Worm (Caenorhabditis elegans) whole organism, mixed stage, embryonic: Measurements from ENCODE around the gene H05C05.1.

ENCODE experiments used
- ceh-39 ChIP-seq: fragments of 150-350 bp; optimal IDR thresholded peaks from 2 replicates; lab custom pipeline; 2014; ENCODE audit warnings: missing biosample characterization, missing genetic modification characterization
- ceh-43 ChIP-seq: fragments of 200-800 bp; sonication (Bioruptor generic); optimal IDR thresholded peaks from 2 replicates; lab custom pipeline; 2018; ENCODE audit warnings: mild to moderate bottlenecking, missing genetic modification characterization, moderate library complexity, missing compliant biosample characterization
- ces-1 ChIP-seq: fragments of 150-350 bp; optimal IDR thresholded peaks from 2 replicates; lab custom pipeline; 2014; ENCODE audit warnings: missing biosample characterization, missing genetic modification reagents, missing genetic modification characterization
- flh-1 ChIP-seq: fragments of 200-800 bp; sonication (Bioruptor generic); optimal IDR thresholded peaks from 2 replicates; lab custom pipeline; 2018; ENCODE audit warnings: mild to moderate bottlenecking, missing genetic modification characterization, moderate library complexity, missing compliant biosample characterization
- lsy-2 ChIP-seq: fragments of 150-350 bp; optimal IDR thresholded peaks from 2 replicates; lab custom pipeline; 2014; ENCODE audit warnings: missing biosample characterization, missing genetic modification characterization
- nhr-12 ChIP-seq: fragments of 150-350 bp; optimal IDR thresholded peaks from 2 replicates; lab custom pipeline; 2014; ENCODE audit warnings: missing biosample characterization, missing genetic modification characterization
- nhr-2 ChIP-seq: fragments of 150-350 bp; optimal IDR thresholded peaks from 2 replicates; lab custom pipeline; 2014; ENCODE audit warnings: missing biosample characterization, missing genetic modification characterization
- nhr-237 ChIP-seq: fragments of 150-350 bp; optimal IDR thresholded peaks from 2 replicates; lab custom pipeline; 2014; ENCODE audit warnings: missing biosample characterization, missing genetic modification characterization
- nhr-76 ChIP-seq: sonication (generic microtip); optimal IDR thresholded peaks from 2 replicates; lab custom pipeline; 2017; ENCODE audit warnings: missing biosample characterization, missing genetic modification characterization
- tbx-8 ChIP-seq: fragments of 200-800 bp; sonication (Bioruptor generic); optimal IDR thresholded peaks from 2 replicates; lab custom pipeline; 2018; ENCODE audit warnings: mild to moderate bottlenecking, missing genetic modification characterization, moderate library complexity, missing compliant biosample characterization
- unc-39 ChIP-seq: fragments of 150-350 bp; optimal IDR thresholded peaks from 2 replicates; lab custom pipeline; 2014; ENCODE audit warnings: missing biosample characterization, missing genetic modification characterization
- zip-8 ChIP-seq: fragments of 150-350 bp; optimal IDR thresholded peaks from 2 replicates; lab custom pipeline; 2014; ENCODE audit warnings: missing biosample characterization, missing genetic modification characterization

- no peak for TF ChIP-seq flh-1 (GFP tag; lab: Kevin White, UChicago)
- TF ChIP-seq lsy-2 (tag; lab: Kevin White, UChicago): no peak
- no peak for TF ChIP-seq nhr-237 (tag; lab: Kevin White, UChicago)
- TF ChIP-seq nhr-76: no peak
- TF ChIP-seq ceh-43 (GFP tag; lab: Kevin White, UChicago): no peak
- no peak for TF ChIP-seq tbx-8
- no peak for TF ChIP-seq ceh-39 (tag; lab: Kevin White, UChicago)
- no peak for TF ChIP-seq ces-1 (GFP tag; lab: Kevin White, UChicago)
- TF ChIP-seq zip-8 (tag; lab: Kevin White, UChicago): no peak
- no peak for TF ChIP-seq nhr-12 (tag; lab: Kevin White, UChicago)
- no peak for TF ChIP-seq unc-39 (tag; lab: Kevin White, UChicago)
- no peak for TF ChIP-seq nhr-2
Observed at ce11 chrIII:2970251-2970650, 23.3 kb downstream of the H05C05.1 start.
